Fruit fly (Drosophila melanogaster) whole organism, wandering third instar larva: ENCODE data around the gene Hsp23.

Source experiments
- Abd-B ChIP-seq: fragments of >200 bp; optimal IDR thresholded peaks from 2 replicates; lab custom pipeline; 2017; ENCODE audit warnings: missing biosample characterization, missing genetic modification characterization
- br ChIP-seq: fragments of 200-800 bp; sonication (Bioruptor generic); optimal IDR thresholded peaks from 2 replicates; lab custom pipeline; 2016; ENCODE audit warnings: missing biosample characterization, missing genetic modification characterization
- h ChIP-seq: fragments of 200-800 bp; sonication (Bioruptor generic); optimal IDR thresholded peaks from 3 replicates; lab custom pipeline; 2016; ENCODE audit warnings: missing biosample characterization, mild to moderate bottlenecking, missing genetic modification characterization
- tai ChIP-seq: sonication (Bioruptor generic); optimal IDR thresholded peaks from 2 replicates; lab custom pipeline; 2016; ENCODE audit warnings: missing biosample characterization, missing genetic modification characterization

- TF ChIP-seq h (no peak), Abd-B (GFP tag; lab: Kevin White, UChicago) (no peak), br (GFP tag; lab: Kevin White, UChicago) (no peak), tai (no peak)
Observed at dm6 chr3L:9339021-9339420, 42.7 kb upstream of the Hsp23 start.
